Fruit fly (Drosophila melanogaster) whole organism, embryonic: Measurements from ENCODE around the gene CG13021.

Experiments used
- Ada2b ChIP-seq: fragments of 200-800 bp; sonication (Bioruptor generic); IDR thresholded peaks from 2 replicates; pipeline ENCODE4 v1.3.6; 2022; ENCODE audit warnings: missing biosample characterization, missing genetic modification characterization
- Atf6 ChIP-seq: fragments of 200-800 bp; sonication (Bioruptor generic); IDR thresholded peaks from 2 replicates; pipeline ENCODE4 v1.3.6; 2022; ENCODE audit warnings: missing biosample characterization, missing genetic modification characterization
- Bdp1 ChIP-seq: fragments of 200-800 bp; sonication (Bioruptor generic); optimal IDR thresholded peaks from 3 replicates; lab custom pipeline; 2016; ENCODE audit warnings: missing biosample characterization, missing genetic modification characterization
- Bteb2 ChIP-seq: fragments of 200-800 bp; sonication (Bioruptor generic); optimal IDR thresholded peaks from 2 replicates; lab custom pipeline; 2016; ENCODE audit warnings: missing biosample characterization, missing genetic modification characterization
- CG13424 ChIP-seq: fragments of 200-800 bp; sonication (Bioruptor generic); optimal IDR thresholded peaks from 2 replicates; lab custom pipeline; 2019; ENCODE audit warnings: missing biosample characterization, mild to moderate bottlenecking, missing genetic modification characterization, moderate library complexity
- CG17912 ChIP-seq: fragments of 200-800 bp; sonication (Bioruptor generic); optimal IDR thresholded peaks from 2 replicates; lab custom pipeline; 2018; ENCODE audit warnings: missing biosample characterization, mild to moderate bottlenecking, missing genetic modification characterization
- CG18476 ChIP-seq: fragments of 200-800 bp; sonication (Bioruptor generic); optimal IDR thresholded peaks from 2 replicates; lab custom pipeline; 2016; ENCODE audit warnings: missing biosample characterization, mild to moderate bottlenecking, missing genetic modification characterization
- CG2129 ChIP-seq: fragments of 200-800 bp; sonication (Bioruptor generic); IDR thresholded peaks from 2 replicates; pipeline ENCODE4 v1.3.6; 2022; ENCODE audit warnings: missing biosample characterization, missing genetic modification characterization; ENCODE audit not compliant: partially characterized antibody
- CG2678 ChIP-seq: fragments of 200-800 bp; sonication (Bioruptor generic); optimal IDR thresholded peaks from 3 replicates; lab custom pipeline; 2019; ENCODE audit warnings: missing biosample characterization, mild to moderate bottlenecking, missing genetic modification characterization, moderate library complexity
- CG31441 ChIP-seq: fragments of 200-800 bp; sonication (Bioruptor generic); IDR thresholded peaks from 2 replicates; pipeline ENCODE4 v1.3.6; 2022; ENCODE audit warnings: missing biosample characterization, missing genetic modification characterization
- CG34376 ChIP-seq: fragments of 200-800 bp; sonication (Bioruptor generic); optimal IDR thresholded peaks from 2 replicates; lab custom pipeline; 2018; ENCODE audit warnings: missing biosample characterization, mild to moderate bottlenecking, missing genetic modification characterization
- CG6689 ChIP-seq: fragments of 200-800 bp; sonication (Bioruptor generic); IDR thresholded peaks from 2 replicates; pipeline ENCODE4 v1.3.6; 2022; ENCODE audit warnings: missing biosample characterization, missing genetic modification characterization
- CG6765 ChIP-seq: fragments of 200-800 bp; sonication (Bioruptor generic); optimal IDR thresholded peaks from 3 replicates; lab custom pipeline; 2017; ENCODE audit warnings: missing biosample characterization, mild to moderate bottlenecking, missing genetic modification characterization
- CG9797 ChIP-seq: fragments of 200-800 bp; sonication (Bioruptor generic); optimal IDR thresholded peaks from 3 replicates; lab custom pipeline; 2018; ENCODE audit warnings: missing biosample characterization, mild to moderate bottlenecking, missing genetic modification characterization
- Camta ChIP-seq: fragments of 200-800 bp; sonication (Bioruptor generic); optimal IDR thresholded peaks from 2 replicates; lab custom pipeline; 2016; ENCODE audit warnings: missing biosample characterization, missing genetic modification characterization
- Dfd ChIP-seq, 2 experiments: fragments of >200 bp; optimal IDR thresholded peaks; 2 replicates each; lab custom pipeline; 2017; ENCODE audit warnings: missing biosample characterization in 2 of 2, missing genetic modification characterization in 2 of 2
- Dip2 ChIP-seq: fragments of 200-800 bp; sonication (Bioruptor generic); IDR thresholded peaks from 2 replicates; pipeline ENCODE4 v1.3.6; 2022; ENCODE audit warnings: missing biosample characterization, missing genetic modification characterization
- E2f2 ChIP-seq: fragments of 200-800 bp; sonication (Bioruptor generic); IDR thresholded peaks from 2 replicates; pipeline ENCODE4 v1.3.6; 2022; ENCODE audit warnings: missing biosample characterization, missing genetic modification characterization
- HHEX ChIP-seq: fragments of 200-800 bp; sonication (Bioruptor generic); optimal IDR thresholded peaks from 3 replicates; lab custom pipeline; 2017; ENCODE audit warnings: missing biosample characterization, mild to moderate bottlenecking, missing genetic modification characterization, missing genetic modification reagents
- Jarid2 ChIP-seq: fragments of 200-800 bp; sonication (Bioruptor generic); optimal IDR thresholded peaks from 3 replicates; lab custom pipeline; 2017; ENCODE audit warnings: mild to moderate bottlenecking, missing biosample characterization, missing genetic modification reagents, missing genetic modification characterization
- MTF-1 ChIP-seq: fragments of 200-800 bp; sonication (Bioruptor generic); optimal IDR thresholded peaks from 2 replicates; lab custom pipeline; 2018; ENCODE audit warnings: missing biosample characterization, mild to moderate bottlenecking, missing genetic modification characterization, borderline replicate concordance
- Mrtf ChIP-seq: fragments of 200-800 bp; sonication (Bioruptor generic); IDR thresholded peaks from 3 replicates; pipeline ENCODE4 v1.3.6; 2022; ENCODE audit warnings: missing biosample characterization, missing genetic modification characterization
- NC2α ChIP-seq: fragments of 200-800 bp; sonication (Bioruptor generic); optimal IDR thresholded peaks from 2 replicates; lab custom pipeline; 2016; ENCODE audit warnings: missing biosample characterization, missing genetic modification characterization
- Poxn ChIP-seq: fragments of 200-800 bp; sonication (Bioruptor generic); IDR thresholded peaks from 2 replicates; pipeline ENCODE4 v1.3.6; 2022; ENCODE audit warnings: missing biosample characterization, missing genetic modification characterization
- Ravus ChIP-seq: fragments of 200-800 bp; sonication (Bioruptor generic); IDR thresholded peaks from 2 replicates; pipeline ENCODE4 v1.3.6; 2022; ENCODE audit warnings: missing biosample characterization, missing genetic modification characterization
- Six4 ChIP-seq: fragments of 200-800 bp; sonication (Bioruptor generic); optimal IDR thresholded peaks from 2 replicates; lab custom pipeline; 2016; ENCODE audit warnings: missing biosample characterization, missing genetic modification characterization
- Sry-β ChIP-seq: fragments of 200-800 bp; sonication (Bioruptor generic); optimal IDR thresholded peaks from 2 replicates; lab custom pipeline; 2018; ENCODE audit warnings: missing biosample characterization, mild to moderate bottlenecking, missing genetic modification characterization, moderate library complexity
- Stat92E ChIP-seq, 3 experiments: fragments of >200 bp in 2 of 3; fragments of 200-800 bp in 1 of 3; sonication (Bioruptor generic) in 1 of 3; optimal IDR thresholded peaks; 2 replicates each; lab custom pipeline; 2017 to 2019; ENCODE audit warnings: missing biosample characterization in 3 of 3, missing genetic modification characterization in 3 of 3, mild to moderate bottlenecking in 1 of 3, moderate library complexity in 1 of 3
- ab ChIP-seq: fragments of 200-800 bp; sonication (Bioruptor generic); optimal IDR thresholded peaks from 2 replicates; lab custom pipeline; 2016; ENCODE audit warnings: missing biosample characterization, missing genetic modification characterization
- cad ChIP-seq: fragments of >200 bp; optimal IDR thresholded peaks from 2 replicates; lab custom pipeline; 2017; ENCODE audit warnings: missing biosample characterization, missing genetic modification characterization
- crc ChIP-seq: fragments of 200-800 bp; sonication (Bioruptor generic); optimal IDR thresholded peaks from 2 replicates; lab custom pipeline; 2016; ENCODE audit warnings: missing biosample characterization, missing genetic modification characterization
- dan ChIP-seq: fragments of 200-800 bp; sonication (Bioruptor generic); IDR thresholded peaks from 2 replicates; pipeline ENCODE4 v1.3.6; 2022; ENCODE audit warnings: missing biosample characterization, missing genetic modification characterization
- emc ChIP-seq: fragments of 200-800 bp; sonication (Bioruptor generic); optimal IDR thresholded peaks from 2 replicates; lab custom pipeline; 2016; ENCODE audit warnings: missing biosample characterization, missing genetic modification characterization
- ewg ChIP-seq: fragments of 200-800 bp; sonication (Bioruptor generic); optimal IDR thresholded peaks from 3 replicates; lab custom pipeline; 2017; ENCODE audit warnings: mild to moderate bottlenecking, missing biosample characterization, missing genetic modification reagents, missing genetic modification characterization
- gfzf ChIP-seq: fragments of 200-800 bp; sonication (Bioruptor generic); optimal IDR thresholded peaks from 2 replicates; lab custom pipeline; 2016; ENCODE audit warnings: missing biosample characterization, mild to moderate bottlenecking, missing genetic modification characterization, moderate library complexity
- jing ChIP-seq: fragments of 200-800 bp; sonication (Bioruptor generic); optimal IDR thresholded peaks from 2 replicates; lab custom pipeline; 2018; ENCODE audit warnings: missing biosample characterization, mild to moderate bottlenecking, missing genetic modification characterization
- nerfin-1 ChIP-seq: fragments of 200-800 bp; sonication (Bioruptor generic); optimal IDR thresholded peaks from 3 replicates; lab custom pipeline; 2019; ENCODE audit warnings: missing biosample characterization, mild to moderate bottlenecking, missing genetic modification characterization, moderate library complexity
- otp ChIP-seq: fragments of 200-800 bp; sonication (Bioruptor generic); IDR thresholded peaks from 3 replicates; pipeline ENCODE4, ENCODE4 v1.3.6; 2022; ENCODE audit warnings: missing biosample characterization, missing genetic modification characterization
- pb ChIP-seq: fragments of 200-800 bp; sonication (Bioruptor generic); optimal IDR thresholded peaks from 3 replicates; lab custom pipeline; 2016; ENCODE audit warnings: missing biosample characterization, missing genetic modification characterization
- pita ChIP-seq: fragments of 200-800 bp; sonication (Bioruptor generic); optimal IDR thresholded peaks from 2 replicates; lab custom pipeline; 2017; ENCODE audit warnings: missing biosample characterization, mild to moderate bottlenecking, missing genetic modification characterization
- sima ChIP-seq: fragments of 200-800 bp; sonication (Bioruptor generic); optimal IDR thresholded peaks from 2 replicates; lab custom pipeline; 2016; ENCODE audit warnings: missing biosample characterization, missing genetic modification characterization
- slou ChIP-seq: fragments of 200-800 bp; sonication (Bioruptor generic); optimal IDR thresholded peaks from 3 replicates; lab custom pipeline; 2016; ENCODE audit warnings: missing biosample characterization, missing genetic modification characterization
- sr ChIP-seq: fragments of 200-800 bp; sonication (Bioruptor generic); IDR thresholded peaks from 3 replicates; pipeline ENCODE4 v1.3.6; 2022; ENCODE audit warnings: missing biosample characterization, missing genetic modification characterization
- tap ChIP-seq: fragments of 200-800 bp; optimal IDR thresholded peaks from 3 replicates; lab custom pipeline; 2019; ENCODE audit warnings: missing biosample characterization, mild to moderate bottlenecking, missing genetic modification characterization, moderate library complexity
- tx ChIP-seq: fragments of 200-800 bp; sonication (Bioruptor generic); optimal IDR thresholded peaks from 2 replicates; lab custom pipeline; 2016; ENCODE audit warnings: missing biosample characterization, missing genetic modification characterization
- unc-4 ChIP-seq: fragments of 200-800 bp; sonication (Bioruptor generic); IDR thresholded peaks from 2 replicates; pipeline ENCODE4 v1.3.6; 2022; ENCODE audit warnings: missing biosample characterization, missing genetic modification characterization; ENCODE audit not compliant: partially characterized antibody
- vvl ChIP-seq: fragments of 200-800 bp; sonication (Bioruptor generic); IDR thresholded peaks from 2 replicates; pipeline ENCODE4 v1.3.6; 2022; ENCODE audit warnings: missing biosample characterization, missing genetic modification characterization
- wek ChIP-seq: fragments of 200-800 bp; sonication (Bioruptor generic); optimal IDR thresholded peaks from 3 replicates; lab custom pipeline; 2018; ENCODE audit warnings: missing biosample characterization, mild to moderate bottlenecking, missing genetic modification characterization, moderate library complexity
- wor ChIP-seq: fragments of 200-800 bp; sonication (Bioruptor generic); IDR thresholded peaks from 2 replicates; pipeline ENCODE4 v1.3.6; 2022; ENCODE audit warnings: missing biosample characterization, missing genetic modification characterization

CG13021 gene

dm6 chrX:3474476-3475439, 39.4 kb upstream of the CG13021 start, which contains the start of gene CG12206 (continued):
- TF ChIP-seq Sry-β = no peak
- peak; percentile 27 for TF ChIP-seq wor (GFP tag; lab: Robert Waterston, UW)
- TF ChIP-seq Ravus = no peak
- TF ChIP-seq ab (GFP tag; lab: Kevin White, UChicago) = no peak
- TF ChIP-seq pb (GFP tag; lab: Kevin White, UChicago) = no peak
- TF ChIP-seq Bteb2 (GFP tag; lab: Kevin White, UChicago) = no peak
- TF ChIP-seq vvl (GFP tag; lab: Robert Waterston, UW) = peak; percentile 35
- TF ChIP-seq CG6689 = peak; percentile 77
- no peak for TF ChIP-seq sr (GFP tag; lab: Robert Waterston, UW)
- no peak for TF ChIP-seq CG18476 (GFP tag; lab: Kevin White, UChicago)
- no peak for TF ChIP-seq sima (GFP tag; lab: Kevin White, UChicago)
- TF ChIP-seq Six4 (GFP tag; lab: Kevin White, UChicago) = peak; percentile 3
- no peak for TF ChIP-seq unc-4 (GFP tag; lab: Robert Waterston, UW)
- no peak for TF ChIP-seq gfzf
- no peak for TF ChIP-seq Stat92E (GFP tag; optimal IDR thresholded peaks at IDR 0.05; lab: Kevin White, UChicago)
- peak; percentile 64 for TF ChIP-seq Atf6 (GFP tag; lab: Robert Waterston, UW)
- TF ChIP-seq pita (GFP tag; lab: Kevin White, UChicago) = no peak
- TF ChIP-seq CG9797 (GFP tag; lab: Kevin White, UChicago) = no peak
- TF ChIP-seq Bdp1 (GFP tag; lab: Kevin White, UChicago) = no peak
- no peak for TF ChIP-seq Camta (GFP tag; lab: Kevin White, UChicago)
- peak; percentile 42 for TF ChIP-seq nerfin-1 (tag; lab: Kevin White, UChicago)
- peak; percentile 19 for TF ChIP-seq slou
- TF ChIP-seq CG2678 (tag; lab: Kevin White, UChicago) = peak; percentile 83
- no peak for TF ChIP-seq tx (GFP tag; lab: Kevin White, UChicago)
- TF ChIP-seq Mrtf = 0 out of 3 replicates have a peak, but pooled peaks have one; percentile 28
- TF ChIP-seq Poxn = no peak
- TF ChIP-seq NC2α = no peak
- TF ChIP-seq CG13424 = peak; percentile 72
- TF ChIP-seq Jarid2 = no peak
- no peak for TF ChIP-seq Dfd (GFP tag; optimal IDR thresholded peaks at IDR 0.05; lab: Kevin White, UChicago)
- peak; percentile 71 for TF ChIP-seq CG31441 (GFP tag; lab: Robert Waterston, UW)
- no peak for TF ChIP-seq dan
- TF ChIP-seq MTF-1 = no peak
- TF ChIP-seq Dip2 (GFP tag; lab: Robert Waterston, UW) = no peak
- no peak for TF ChIP-seq otp (GFP tag; lab: Robert Waterston, UW)
- no peak for TF ChIP-seq cad
- peak; percentile 29 for TF ChIP-seq tap (tag; lab: Kevin White, UChicago)
- TF ChIP-seq jing (GFP tag; lab: Kevin White, UChicago) = no peak
- peak; percentile 34 for TF ChIP-seq CG6765 (GFP tag; lab: Kevin White, UChicago)
- TF ChIP-seq HHEX (GFP tag; lab: Kevin White, UChicago) = peak; percentile 47
- TF ChIP-seq CG2129 (GFP tag; lab: Robert Waterston, UW) = no peak
- TF ChIP-seq CG34376 (GFP tag; lab: Kevin White, UChicago) = no peak
- TF ChIP-seq wek (GFP tag; lab: Kevin White, UChicago) = no peak
- TF ChIP-seq ewg (GFP tag; lab: Kevin White, UChicago) = peak; percentile 25
- TF ChIP-seq crc (GFP tag; lab: Kevin White, UChicago) = no peak
- peak; percentile 33; the same call in 1 of the 2 replicates for TF ChIP-seq Ada2b (GFP tag; lab: Robert Waterston, UW)
- no peak for TF ChIP-seq emc (GFP tag; lab: Kevin White, UChicago)
- peak; percentile 25; the same call in 1 of the 2 replicates for TF ChIP-seq E2f2
- no peak for TF ChIP-seq CG17912 (GFP tag; lab: Kevin White, UChicago)
